Fruit fly (Drosophila melanogaster) whole organism, prepupa: ENCODE data around the gene CG2909.

ENCODE experiments used
- Blimp-1 ChIP-seq: fragments of 200-800 bp; sonication (Bioruptor generic); optimal IDR thresholded peaks from 3 replicates; lab custom pipeline; 2017; ENCODE audit warnings: missing biosample characterization, missing genetic modification characterization, mild to moderate bottlenecking, moderate library complexity, missing genetic modification reagents
- CG10631 ChIP-seq: fragments of 200-800 bp; sonication (Bioruptor generic); optimal IDR thresholded peaks from 2 replicates; lab custom pipeline; 2016; ENCODE audit warnings: missing biosample characterization, missing genetic modification characterization
- CG10669 ChIP-seq: fragments of 200-800 bp; sonication (Bioruptor generic); optimal IDR thresholded peaks from 3 replicates; lab custom pipeline; 2018; ENCODE audit warnings: missing biosample characterization, mild to moderate bottlenecking, missing genetic modification characterization, moderate library complexity
- CG11902 ChIP-seq: fragments of 200-800 bp; sonication (Bioruptor generic); optimal IDR thresholded peaks from 3 replicates; lab custom pipeline; 2016; ENCODE audit warnings: missing biosample characterization, missing genetic modification characterization
- CG15336 ChIP-seq: fragments of 200-800 bp; sonication (Bioruptor generic); IDR thresholded peaks from 2 replicates; pipeline ENCODE4 v1.3.6; 2022; ENCODE audit warnings: missing biosample characterization, missing genetic modification characterization
- CG1621 ChIP-seq: fragments of 200-800 bp; sonication (Bioruptor generic); optimal IDR thresholded peaks from 3 replicates; lab custom pipeline; 2018; ENCODE audit warnings: missing biosample characterization, mild to moderate bottlenecking, missing genetic modification characterization
- CG3032 ChIP-seq: fragments of 200-800 bp; optimal IDR thresholded peaks from 2 replicates; lab custom pipeline; 2019; ENCODE audit warnings: missing biosample characterization, mild to moderate bottlenecking, missing genetic modification characterization, moderate library complexity
- CG3919 ChIP-seq: fragments of 200-800 bp; sonication (Bioruptor generic); optimal IDR thresholded peaks from 3 replicates; lab custom pipeline; 2016; ENCODE audit warnings: missing biosample characterization, missing genetic modification characterization
- CG4318 ChIP-seq: fragments of 200-800 bp; sonication (Bioruptor generic); optimal IDR thresholded peaks from 3 replicates; lab custom pipeline; 2017; ENCODE audit warnings: missing biosample characterization, mild to moderate bottlenecking, missing genetic modification characterization
- CG6163 ChIP-seq: fragments of 200-800 bp; sonication (Bioruptor generic); IDR thresholded peaks from 3 replicates; pipeline ENCODE4 v1.3.6; 2022; ENCODE audit warnings: missing biosample characterization, missing genetic modification characterization
- CG6792 ChIP-seq: fragments of 200-800 bp; sonication (Bioruptor generic); optimal IDR thresholded peaks from 3 replicates; lab custom pipeline; 2016; ENCODE audit warnings: missing biosample characterization, missing genetic modification characterization
- CG6808 ChIP-seq: fragments of 200-800 bp; sonication (Bioruptor generic); optimal IDR thresholded peaks from 3 replicates; lab custom pipeline; 2017; ENCODE audit warnings: missing biosample characterization, missing genetic modification characterization, mild to moderate bottlenecking, moderate library complexity, missing genetic modification reagents
- CG6854 ChIP-seq: fragments of 200-800 bp; sonication (Bioruptor generic); optimal IDR thresholded peaks from 2 replicates; lab custom pipeline; 2017; ENCODE audit warnings: missing biosample characterization, mild to moderate bottlenecking, missing genetic modification characterization
- CG9139 ChIP-seq: fragments of 200-800 bp; sonication (Bioruptor generic); optimal IDR thresholded peaks from 3 replicates; lab custom pipeline; 2017; ENCODE audit warnings: missing biosample characterization, mild to moderate bottlenecking, missing genetic modification characterization
- Eip75B ChIP-seq: fragments of 200-800 bp; sonication (Bioruptor generic); optimal IDR thresholded peaks from 3 replicates; lab custom pipeline; 2016; ENCODE audit warnings: missing biosample characterization, missing genetic modification characterization
- Eip78C ChIP-seq: fragments of 200-800 bp; sonication (Bioruptor generic); peaks from one replicate; lab custom pipeline; 2016; ENCODE audit warnings: missing biosample characterization, missing genetic modification characterization
- Eip93F ChIP-seq: fragments of 200-800 bp; sonication (Bioruptor generic); optimal IDR thresholded peaks from 2 replicates; lab custom pipeline; 2016; ENCODE audit warnings: missing biosample characterization, mild to moderate bottlenecking, missing genetic modification characterization
- Ets96B ChIP-seq: fragments of 200-800 bp; optimal IDR thresholded peaks from 2 replicates; lab custom pipeline; 2019; ENCODE audit warnings: missing biosample characterization, mild to moderate bottlenecking, missing genetic modification characterization, moderate library complexity
- Gug ChIP-seq: fragments of 200-800 bp; sonication (Bioruptor generic); IDR thresholded peaks from 2 replicates; pipeline ENCODE4 v1.3.6; 2022; ENCODE audit warnings: missing biosample characterization, missing genetic modification characterization
- Hr38 ChIP-seq: sonication (Bioruptor generic); optimal IDR thresholded peaks from 2 replicates; lab custom pipeline; 2016; ENCODE audit warnings: missing biosample characterization, missing genetic modification characterization
- Hr39 ChIP-seq: fragments of 200-800 bp; sonication (Bioruptor generic); optimal IDR thresholded peaks from 2 replicates; lab custom pipeline; 2016; ENCODE audit warnings: missing biosample characterization, missing genetic modification characterization
- Lpt ChIP-seq: fragments of 200-800 bp; sonication (Bioruptor generic); optimal IDR thresholded peaks from 3 replicates; lab custom pipeline; 2016; ENCODE audit warnings: missing biosample characterization, missing genetic modification characterization
- Met ChIP-seq: fragments of 200-800 bp; sonication (Bioruptor generic); optimal IDR thresholded peaks from 3 replicates; lab custom pipeline; 2016; ENCODE audit warnings: missing biosample characterization, missing genetic modification characterization
- OdsH ChIP-seq: fragments of 200-800 bp; sonication (Bioruptor generic); optimal IDR thresholded peaks from 3 replicates; lab custom pipeline; 2016; ENCODE audit warnings: missing biosample characterization, missing genetic modification characterization
- Sox14 ChIP-seq: fragments of 200-800 bp; sonication (Bioruptor generic); optimal IDR thresholded peaks from 3 replicates; lab custom pipeline; 2016; ENCODE audit warnings: missing biosample characterization, missing genetic modification characterization
- Sox15 ChIP-seq: fragments of 200-800 bp; sonication (Bioruptor generic); optimal IDR thresholded peaks from 3 replicates; lab custom pipeline; 2016; ENCODE audit warnings: missing biosample characterization, missing genetic modification characterization
- achi ChIP-seq: fragments of 200-800 bp; sonication (Bioruptor generic); optimal IDR thresholded peaks from 3 replicates; lab custom pipeline; 2016; ENCODE audit warnings: missing biosample characterization, missing genetic modification characterization
- acj6 ChIP-seq: fragments of 200-800 bp; sonication (Bioruptor generic); optimal IDR thresholded peaks from 3 replicates; lab custom pipeline; 2016; ENCODE audit warnings: missing biosample characterization, missing genetic modification characterization
- cyc ChIP-seq: fragments of 200-800 bp; sonication (Bioruptor generic); optimal IDR thresholded peaks from 3 replicates; lab custom pipeline; 2016; ENCODE audit warnings: missing biosample characterization, missing genetic modification characterization
- dac ChIP-seq: fragments of 200-800 bp; sonication (Bioruptor generic); optimal IDR thresholded peaks from 2 replicates; lab custom pipeline; 2017; ENCODE audit warnings: missing biosample characterization, mild to moderate bottlenecking, missing genetic modification characterization
- dsx ChIP-seq: fragments of 200-800 bp; optimal IDR thresholded peaks from 3 replicates; lab custom pipeline; 2019; ENCODE audit warnings: missing biosample characterization, mild to moderate bottlenecking, missing genetic modification characterization, moderate library complexity; ENCODE audit not compliant: poor library complexity, severe bottlenecking
- eg ChIP-seq: fragments of 200-800 bp; sonication (Bioruptor generic); IDR thresholded peaks from 3 replicates; pipeline ENCODE4 v1.3.6; 2022; ENCODE audit warnings: missing biosample characterization, missing genetic modification characterization
- esn ChIP-seq: fragments of 200-800 bp; sonication (Bioruptor generic); optimal IDR thresholded peaks from 2 replicates; lab custom pipeline; 2016; ENCODE audit warnings: missing biosample characterization, mild to moderate bottlenecking, missing genetic modification characterization, moderate library complexity
- fkh ChIP-seq: fragments of 200-800 bp; sonication (Bioruptor generic); optimal IDR thresholded peaks from 3 replicates; lab custom pipeline; 2017; ENCODE audit warnings: missing biosample characterization, mild to moderate bottlenecking, missing genetic modification characterization, moderate library complexity
- lz ChIP-seq: fragments of 200-800 bp; sonication (Bioruptor generic); optimal IDR thresholded peaks from 3 replicates; lab custom pipeline; 2016; ENCODE audit warnings: missing biosample characterization, missing genetic modification characterization
- pdm3 ChIP-seq: fragments of 200-800 bp; sonication (Bioruptor generic); optimal IDR thresholded peaks from 3 replicates; lab custom pipeline; 2016; ENCODE audit warnings: missing biosample characterization, missing genetic modification characterization
- salr ChIP-seq, 2 experiments: fragments of 200-800 bp; sonication (Bioruptor generic); optimal IDR thresholded peaks; 3 replicates each; lab custom pipeline; 2016 to 2018; ENCODE audit warnings: missing biosample characterization in 2 of 2, missing genetic modification characterization in 2 of 2, mild to moderate bottlenecking in 1 of 2
- spab ChIP-seq: fragments of 200-800 bp; sonication (Bioruptor generic); optimal IDR thresholded peaks from 2 replicates; lab custom pipeline; 2017; ENCODE audit warnings: missing biosample characterization, mild to moderate bottlenecking, missing genetic modification characterization, missing genetic modification reagents
- ss ChIP-seq, 2 experiments: fragments of 200-800 bp; sonication (Bioruptor generic); optimal IDR thresholded peaks; 2 replicates in 1 of 2; 3 replicates in 1 of 2; lab custom pipeline; 2017 to 2018; ENCODE audit warnings: mild to moderate bottlenecking in 2 of 2, missing biosample characterization in 2 of 2, missing genetic modification characterization in 2 of 2, moderate library complexity in 1 of 2
- svp ChIP-seq: fragments of 200-800 bp; sonication (Bioruptor generic); peaks from one replicate; lab custom pipeline; 2016; ENCODE audit warnings: missing biosample characterization, missing genetic modification characterization
- topi ChIP-seq: fragments of 200-800 bp; sonication (Bioruptor generic); optimal IDR thresholded peaks from 3 replicates; lab custom pipeline; 2016; ENCODE audit warnings: missing biosample characterization, missing genetic modification characterization
- vri ChIP-seq: fragments of 200-800 bp; sonication (Bioruptor generic); optimal IDR thresholded peaks from 3 replicates; lab custom pipeline; 2016; ENCODE audit warnings: missing biosample characterization, mild to moderate bottlenecking, missing genetic modification characterization

CG2909 gene

dm6 chrX:10362557-10363366, 36.5 kb downstream of the CG2909 start (continued):
- TF ChIP-seq CG9139 (no peak), Hr38 (GFP tag; lab: Kevin White, UChicago) (no peak), CG11902 (no peak), CG6163 (0 out of 3 replicates have a peak, but pooled peaks have one; percentile 39), CG6854 (GFP tag; lab: Kevin White, UChicago) (no peak), CG1621 (no peak), Hr39 (peak; percentile 59), Ets96B (tag; lab: Kevin White, UChicago) (no peak), Sox15 (no peak)

dm6 chrX:10364556-10365227, 38.4 kb downstream of the CG2909 start:
- TF ChIP-seq acj6 (GFP tag; lab: Kevin White, UChicago) (peak; percentile 13), fkh (peak; percentile 78), dsx (GFP tag; lab: Kevin White, UChicago) (peak; percentile 15), Eip78C (GFP tag; lab: Kevin White, UChicago) (peak; percentile 69), Sox14 (GFP tag; lab: Kevin White, UChicago) (peak; percentile 65), lz (GFP tag; lab: Kevin White, UChicago) (no peak), svp (GFP tag; lab: Kevin White, UChicago) (peak; percentile 75), ss (GFP tag; optimal IDR thresholded peaks at IDR 0.05; lab: Kevin White, UChicago) (peak in 1 of 2 experiments; percentile 23), Gug (GFP tag; lab: Robert Waterston, UW) (peak; percentile 33), CG3919 (peak; percentile 11), spab (GFP tag; lab: Kevin White, UChicago) (no peak)

dm6 chrX:10365748-10366415, 39.6 kb downstream of the CG2909 start:
- no peak for TF ChIP-seq cyc (GFP tag; lab: Kevin White, UChicago)
- TF ChIP-seq CG10631 (GFP tag; lab: Kevin White, UChicago), result no peak
- TF ChIP-seq CG9139, result no peak
- TF ChIP-seq Eip75B, result peak; percentile 25
- TF ChIP-seq CG6854 (GFP tag; lab: Kevin White, UChicago), result peak; percentile 60
- TF ChIP-seq fkh, result peak; percentile 89
- no peak for TF ChIP-seq CG4318 (GFP tag; lab: Kevin White, UChicago)
- TF ChIP-seq Gug (GFP tag; lab: Robert Waterston, UW), result no peak
- no peak for TF ChIP-seq CG3032 (tag; lab: Kevin White, UChicago)
- TF ChIP-seq Hr39, result no peak
- TF ChIP-seq CG6792, result no peak
- TF ChIP-seq svp (GFP tag; lab: Kevin White, UChicago), result peak; percentile 39
- peak; percentile 60 for TF ChIP-seq Sox14 (GFP tag; lab: Kevin White, UChicago)
- TF ChIP-seq esn (GFP tag; lab: Kevin White, UChicago), result peak; percentile 22
- TF ChIP-seq topi (GFP tag; lab: Kevin White, UChicago), result peak; percentile 25
- peak; percentile 23 for TF ChIP-seq CG3919
- no peak for TF ChIP-seq Eip93F (GFP tag; lab: Kevin White, UChicago)
- no peak for TF ChIP-seq Lpt (GFP tag; lab: Kevin White, UChicago)
- peak; percentile 55 for TF ChIP-seq dsx (GFP tag; lab: Kevin White, UChicago)
- no peak for TF ChIP-seq CG6808 (GFP tag; lab: Kevin White, UChicago)
- TF ChIP-seq salr (GFP tag; optimal IDR thresholded peaks at IDR 0.05; lab: Kevin White, UChicago), result no peak
- TF ChIP-seq CG1621, result no peak
- no peak for TF ChIP-seq spab (GFP tag; lab: Kevin White, UChicago)
- TF ChIP-seq CG10669, result no peak
- peak; percentile 18 for TF ChIP-seq pdm3 (GFP tag; lab: Kevin White, UChicago)
- TF ChIP-seq eg (GFP tag; lab: Robert Waterston, UW), result peak; percentile 17; the same call in 1 of the 3 replicates
- no peak for TF ChIP-seq dac (GFP tag; lab: Kevin White, UChicago)
- TF ChIP-seq Sox15, result no peak
- peak; percentile 58 to 63 for TF ChIP-seq ss (GFP tag; optimal IDR thresholded peaks at IDR 0.05; lab: Kevin White, UChicago)
- TF ChIP-seq achi, result peak; percentile 36
- no peak for TF ChIP-seq OdsH
- TF ChIP-seq CG15336 (GFP tag; lab: Robert Waterston, UW), result peak; percentile 42
- TF ChIP-seq Met (GFP tag; lab: Kevin White, UChicago), result no peak
- TF ChIP-seq vri (GFP tag; lab: Kevin White, UChicago), result peak; percentile 43
- TF ChIP-seq Blimp-1 (GFP tag; lab: Kevin White, UChicago), result no peak
